Worm (Caenorhabditis elegans) whole organism, young adult: Measurements from ENCODE around the gene ZK512.8.
A peak's percentile ranks its signal among the peaks of the same experiment; 100 is the strongest.

Experiments
- B0261.1 ChIP-seq: sonication (generic microtip); optimal IDR thresholded peaks from 2 replicates; lab custom pipeline; 2016; ENCODE audit warnings: mild to moderate bottlenecking, missing genetic modification characterization, moderate library complexity, missing compliant biosample characterization
- B0336.3 ChIP-seq: fragments of 200-800 bp; sonication (Bioruptor generic); IDR thresholded peaks from 2 replicates; pipeline ENCODE4 v1.3.6; 2022; ENCODE audit warnings: missing genetic modification characterization, missing compliant biosample characterization
- F10E7.11 ChIP-seq: sonication (generic microtip); optimal IDR thresholded peaks from 2 replicates; lab custom pipeline; 2017; ENCODE audit warnings: mild to moderate bottlenecking, missing genetic modification characterization, moderate library complexity, missing compliant biosample characterization
- F37B4.10 ChIP-seq: fragments of 200-800 bp; sonication (Bioruptor generic); IDR thresholded peaks from 2 replicates; pipeline ENCODE4 v1.3.6; 2022; ENCODE audit warnings: missing genetic modification characterization, missing compliant biosample characterization
- F49E8.2 ChIP-seq: sonication (generic microtip); optimal IDR thresholded peaks from 3 replicates; lab custom pipeline; 2017; ENCODE audit warnings: missing genetic modification characterization, mild to moderate bottlenecking, missing compliant biosample characterization, antibody characterized with exemption, moderate library complexity; ENCODE audit not compliant: insufficient read depth
- F52B5.7 ChIP-seq: sonication (generic microtip); optimal IDR thresholded peaks from 2 replicates; lab custom pipeline; 2016; ENCODE audit warnings: mild to moderate bottlenecking, missing genetic modification characterization, missing compliant biosample characterization
- F57A8.1 ChIP-seq: fragments of 200-800 bp; sonication (Bioruptor generic); optimal IDR thresholded peaks from 2 replicates; lab custom pipeline; 2018; ENCODE audit warnings: mild to moderate bottlenecking, missing genetic modification characterization, moderate library complexity, missing compliant biosample characterization
- F57C9.4 ChIP-seq: sonication (generic microtip); optimal IDR thresholded peaks from 2 replicates; lab custom pipeline; 2017; ENCODE audit warnings: mild to moderate bottlenecking, missing genetic modification characterization, missing compliant biosample characterization
- T07F8.4 ChIP-seq: sonication (generic microtip); optimal IDR thresholded peaks from 2 replicates; lab custom pipeline; 2016; ENCODE audit warnings: mild to moderate bottlenecking, missing genetic modification characterization, moderate library complexity, missing compliant biosample characterization
- Y53F4B.3 ChIP-seq: fragments of 200-800 bp; sonication (Bioruptor generic); IDR thresholded peaks from 2 replicates; pipeline ENCODE4 v1.3.6; 2022; ENCODE audit warnings: missing genetic modification reagents, missing genetic modification characterization, missing compliant biosample characterization
- Y79H2A.3 ChIP-seq: fragments of 200-800 bp; sonication (Bioruptor generic); conservative IDR thresholded peaks from 2 replicates; pipeline ENCODE4 v1.3.6; 2022; ENCODE audit warnings: missing genetic modification reagents, missing genetic modification characterization, missing compliant biosample characterization
- akir-1 ChIP-seq: fragments of 200-800 bp; sonication (Bioruptor generic); optimal IDR thresholded peaks from 2 replicates; lab custom pipeline; 2018; ENCODE audit warnings: mild to moderate bottlenecking, missing genetic modification characterization, moderate library complexity, missing compliant biosample characterization
- athp-1 ChIP-seq: sonication (generic microtip); optimal IDR thresholded peaks from 2 replicates; lab custom pipeline; 2017; ENCODE audit warnings: mild to moderate bottlenecking, missing genetic modification characterization, missing compliant biosample characterization
- bed-1 ChIP-seq: fragments of 200-800 bp; sonication (Bioruptor generic); IDR thresholded peaks from 2 replicates; pipeline ENCODE4 v1.3.6; 2022; ENCODE audit warnings: missing genetic modification reagents, missing genetic modification characterization, missing compliant biosample characterization
- ceh-27 ChIP-seq: fragments of 200-800 bp; sonication (Bioruptor generic); optimal IDR thresholded peaks from 2 replicates; lab custom pipeline; 2018; ENCODE audit warnings: mild to moderate bottlenecking, missing genetic modification characterization, moderate library complexity, missing compliant biosample characterization
- ceh-91 ChIP-seq: fragments of 200-800 bp; sonication (Bioruptor generic); IDR thresholded peaks from 2 replicates; pipeline ENCODE4 v1.3.6; 2022; ENCODE audit warnings: missing genetic modification reagents, missing genetic modification characterization, missing compliant biosample characterization
- chd-7 ChIP-seq: sonication (generic microtip); optimal IDR thresholded peaks from 2 replicates; lab custom pipeline; 2016; ENCODE audit warnings: mild to moderate bottlenecking, missing genetic modification characterization, moderate library complexity, missing compliant biosample characterization
- die-1 ChIP-seq: sonication (generic microtip); optimal IDR thresholded peaks from 2 replicates; lab custom pipeline; 2016; ENCODE audit warnings: missing genotype, mild to moderate bottlenecking, missing genetic modification characterization, missing compliant biosample characterization
- dpl-1 ChIP-seq: fragments of 150-350 bp; optimal IDR thresholded peaks from 2 replicates; lab custom pipeline; 2014; ENCODE audit warnings: missing biosample characterization, missing genetic modification reagents, missing genetic modification characterization
- egl-44 ChIP-seq: fragments of 200-800 bp; sonication (Bioruptor generic); IDR thresholded peaks from 2 replicates; pipeline ENCODE4 v1.3.6; 2022; ENCODE audit warnings: missing genetic modification reagents, missing genetic modification characterization, missing compliant biosample characterization
- egrh-3 ChIP-seq: fragments of 200-800 bp; sonication (Bioruptor generic); IDR thresholded peaks from 2 replicates; pipeline ENCODE4 v1.3.6; 2022; ENCODE audit warnings: missing genetic modification reagents, missing genetic modification characterization, missing compliant biosample characterization
- ekl-4 ChIP-seq: fragments of 200-800 bp; sonication (Bioruptor generic); IDR thresholded peaks from 2 replicates; pipeline ENCODE4 v1.3.6; 2022; ENCODE audit warnings: missing genetic modification reagents, missing genetic modification characterization, missing compliant biosample characterization
- ets-4 ChIP-seq: fragments of 200-800 bp; sonication (Bioruptor generic); optimal IDR thresholded peaks from 2 replicates; lab custom pipeline; 2018; ENCODE audit warnings: mild to moderate bottlenecking, missing genetic modification characterization, missing compliant biosample characterization
- fkh-3 ChIP-seq: sonication (generic microtip); optimal IDR thresholded peaks from 2 replicates; lab custom pipeline; 2016; ENCODE audit warnings: mild to moderate bottlenecking, missing genetic modification characterization, missing compliant biosample characterization
- him-1 ChIP-seq: sonication (generic microtip); optimal IDR thresholded peaks from 2 replicates; lab custom pipeline; 2016; ENCODE audit warnings: missing genotype, missing genetic modification reagents, missing genetic modification characterization, missing compliant biosample characterization
- hmg-1.2 ChIP-seq: fragments of 200-800 bp; sonication (Bioruptor generic); IDR thresholded peaks from 2 replicates; pipeline ENCODE4 v1.3.6; 2022; ENCODE audit warnings: missing genetic modification reagents, missing genetic modification characterization, missing compliant biosample characterization
- hmg-20 ChIP-seq: fragments of 200-800 bp; sonication (Bioruptor generic); IDR thresholded peaks from 2 replicates; pipeline ENCODE4 v1.3.6; 2022; ENCODE audit warnings: missing genetic modification reagents, missing genetic modification characterization, missing compliant biosample characterization
- hrde-1 ChIP-seq: sonication (generic microtip); optimal IDR thresholded peaks from 2 replicates; lab custom pipeline; 2016; ENCODE audit warnings: missing genetic modification characterization, mild to moderate bottlenecking, missing compliant biosample characterization, moderate library complexity, missing genotype, missing genetic modification reagents, borderline replicate concordance
- lin-54 ChIP-seq: fragments of 200-800 bp; sonication (Bioruptor generic); optimal IDR thresholded peaks from 2 replicates; lab custom pipeline; 2018; ENCODE audit warnings: mild to moderate bottlenecking, missing genetic modification characterization, missing compliant biosample characterization
- madf-6 ChIP-seq: fragments of 200-800 bp; sonication (Bioruptor generic); IDR thresholded peaks from 2 replicates; pipeline ENCODE4 v1.3.6; 2022; ENCODE audit warnings: missing genetic modification reagents, missing genetic modification characterization, missing compliant biosample characterization
- mel-28 ChIP-seq: sonication (generic microtip); optimal IDR thresholded peaks from 2 replicates; lab custom pipeline; 2016; ENCODE audit warnings: borderline replicate concordance, mild to moderate bottlenecking, missing genetic modification characterization, missing compliant biosample characterization
- nfyb-1 ChIP-seq: fragments of 200-800 bp; sonication (Bioruptor generic); IDR thresholded peaks from 2 replicates; pipeline ENCODE4 v1.3.6; 2022; ENCODE audit warnings: missing genetic modification reagents, missing genetic modification characterization, missing compliant biosample characterization
- rec-8 ChIP-seq, 2 experiments: sonication (generic microtip); optimal IDR thresholded peaks; 2 replicates each; lab custom pipeline; 2016; ENCODE audit warnings: mild to moderate bottlenecking in 2 of 2, missing genetic modification characterization in 2 of 2, missing genetic modification reagents in 2 of 2, missing genotype in 2 of 2, missing biosample characterization in 1 of 2, missing compliant biosample characterization in 1 of 2, moderate library complexity in 1 of 2
- repo-1 ChIP-seq: sonication (generic microtip); optimal IDR thresholded peaks from 2 replicates; lab custom pipeline; 2017; ENCODE audit warnings: mild to moderate bottlenecking, missing genetic modification characterization, missing compliant biosample characterization
- rpc-1 ChIP-seq, 2 experiments: fragments of 150-350 bp in 1 of 2; sonication (generic microtip) in 1 of 2; optimal IDR thresholded peaks; 2 replicates each; lab custom pipeline; 2014 to 2018; ENCODE audit warnings: missing biosample characterization in 1 of 2, missing genetic modification characterization in 1 of 2, missing genetic modification reagents in 1 of 2, missing genotype in 1 of 2
- snpc-1.1 ChIP-seq: sonication (generic microtip); optimal IDR thresholded peaks from 2 replicates; lab custom pipeline; 2017; ENCODE audit warnings: missing genetic modification characterization, mild to moderate bottlenecking, missing compliant biosample characterization, antibody characterized with exemption, moderate library complexity, missing genotype, missing genetic modification reagents; ENCODE audit not compliant: insufficient read depth
- snpc-4 ChIP-seq, 5 experiments: fragments of 150-350 bp in 1 of 5; sonication (generic microtip) in 4 of 5; optimal IDR thresholded peaks; 2 replicates each; lab custom pipeline; 2014 to 2018; ENCODE audit warnings: missing genetic modification characterization in 5 of 5, missing biosample characterization in 3 of 5, antibody characterized with exemption in 2 of 5, mild to moderate bottlenecking in 2 of 5, missing compliant biosample characterization in 2 of 5, missing genotype in 2 of 5, moderate library complexity in 2 of 5, missing genetic modification reagents in 1 of 5
- somi-1 ChIP-seq: fragments of 200-800 bp; sonication (Bioruptor generic); optimal IDR thresholded peaks from 2 replicates; lab custom pipeline; 2018; ENCODE audit warnings: mild to moderate bottlenecking, missing genetic modification characterization, missing compliant biosample characterization
- tbp1 ChIP-seq: fragments of 200-800 bp; sonication (Bioruptor generic); optimal IDR thresholded peaks from 2 replicates; lab custom pipeline; 2018; ENCODE audit warnings: mild to moderate bottlenecking, missing genetic modification characterization, missing compliant biosample characterization
- tlf-1 ChIP-seq: fragments of 200-800 bp; sonication (Bioruptor generic); optimal IDR thresholded peaks from 2 replicates; lab custom pipeline; 2018; ENCODE audit warnings: mild to moderate bottlenecking, missing genetic modification characterization, missing compliant biosample characterization
- zim-3 ChIP-seq: sonication (generic microtip); optimal IDR thresholded peaks from 2 replicates; lab custom pipeline; 2017; ENCODE audit warnings: mild to moderate bottlenecking, missing genetic modification characterization, moderate library complexity, missing compliant biosample characterization
- ztf-6 ChIP-seq: fragments of 200-800 bp; sonication (Bioruptor generic); IDR thresholded peaks from 2 replicates; pipeline ENCODE4 v1.3.6; 2022; ENCODE audit warnings: missing genetic modification reagents, missing genetic modification characterization, missing compliant biosample characterization

The ZK512.8 gene

DNA sequence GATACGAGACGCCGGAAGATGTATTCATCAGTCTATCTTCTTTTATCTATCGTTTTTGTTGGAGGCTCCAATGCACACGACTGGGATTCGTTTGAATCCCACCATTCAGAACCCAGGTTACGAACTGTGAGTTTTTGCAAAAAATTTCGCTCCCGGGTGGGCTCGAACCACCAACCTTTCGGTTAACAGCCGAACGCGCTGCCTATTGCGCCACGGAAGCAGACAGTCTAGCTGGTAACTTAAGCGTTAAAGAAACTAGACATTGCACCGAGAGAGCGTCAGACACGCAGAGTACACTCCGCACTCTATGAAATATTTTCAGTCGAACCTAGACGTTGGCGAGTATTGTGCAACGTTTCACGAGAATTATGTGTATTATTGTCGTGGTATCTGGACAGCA is 41.8 kb upstream of the ZK512.8 start (continued):
- TF ChIP-seq F10E7.11 (no peak), hmg-20 (peak; percentile 41; the same call in 1 of the 2 replicates), B0336.3 (GFP tag; lab: Robert Waterston, UW) (peak; percentile 62), dpl-1 (GFP tag; lab: Kevin White, UChicago) (no peak), ceh-91 (GFP tag; lab: Robert Waterston, UW) (peak; percentile 52), mel-28 (tag; lab: Kevin White, UChicago) (no peak), tbp1 (GFP tag; lab: Kevin White, UChicago) (peak; percentile 94), ceh-27 (peak; percentile 35), rpc-1 (optimal IDR thresholded peaks at IDR 0.05; lab: Kevin White, UChicago) (peak; percentile 74), rpc-1 (tag; optimal IDR thresholded peaks at IDR 0.05; lab: Kevin White, UChicago) (peak; percentile 80), athp-1 (tag; lab: Kevin White, UChicago) (peak; percentile 34), somi-1 (GFP tag; lab: Kevin White, UChicago) (peak; percentile 24), lin-54 (GFP tag; lab: Kevin White, UChicago) (peak; percentile 54), zim-3 (tag; lab: Kevin White, UChicago) (peak; percentile 60), F57C9.4 (tag; lab: Kevin White, UChicago) (no peak), chd-7 (tag; lab: Kevin White, UChicago) (peak; percentile 67), ekl-4 (GFP tag; lab: Robert Waterston, UW) (peak; percentile 63; the same call in 1 of the 2 replicates), madf-6 (GFP tag; lab: Robert Waterston, UW) (peak; percentile 55; the same call in 1 of the 2 replicates), fkh-3 (tag; lab: Kevin White, UChicago) (no peak), Y53F4B.3 (peak; percentile 27; the same call in 1 of the 2 replicates), Y79H2A.3 (GFP tag; lab: Robert Waterston, UW) (0 out of 2 replicates have a peak, but pooled peaks have one; percentile 57), F57A8.1 (GFP tag; lab: Kevin White, UChicago) (no peak), ets-4 (GFP tag; lab: Kevin White, UChicago) (no peak), egrh-3 (GFP tag; lab: Robert Waterston, UW) (peak; percentile 46; the same call in 1 of the 2 replicates), ztf-6 (GFP tag; lab: Robert Waterston, UW) (peak; percentile 65; the same call in 1 of the 2 replicates), rec-8 (tag; optimal IDR thresholded peaks at IDR 0.05; lab: Kevin White, UChicago) (peak; percentile 31 to 81), bed-1 (GFP tag; lab: Robert Waterston, UW) (no peak), egl-44 (GFP tag; lab: Robert Waterston, UW) (peak; percentile 88), T07F8.4 (peak; percentile 56), hmg-1.2 (GFP tag; lab: Robert Waterston, UW) (peak; percentile 77), repo-1 (tag; lab: Kevin White, UChicago) (peak; percentile 52), snpc-1.1 (peak; percentile 88), nfyb-1 (GFP tag; lab: Robert Waterston, UW) (peak; percentile 85), die-1 (tag; lab: Kevin White, UChicago) (peak; percentile 86), him-1 (peak; percentile 92), F37B4.10 (no peak), F52B5.7 (tag; lab: Kevin White, UChicago) (peak; percentile 74), akir-1 (no peak), hrde-1 (no peak), snpc-4 (GFP tag; optimal IDR thresholded peaks at IDR 0.05; lab: Kevin White, UChicago) (peak; percentile 86), snpc-4 (tag; optimal IDR thresholded peaks at IDR 0.05; lab: Kevin White, UChicago) (peak; percentile 51 to 96 (median 88)), F49E8.2 (tag; lab: Kevin White, UChicago) (peak; percentile 40), B0261.1 (tag; lab: Kevin White, UChicago) (peak; percentile 84), tlf-1 (GFP tag; lab: Kevin White, UChicago) (peak; percentile 27)
